Worm (Caenorhabditis elegans): ENCODE data around the gene fig-1.

The fig-1 gene

DNA sequence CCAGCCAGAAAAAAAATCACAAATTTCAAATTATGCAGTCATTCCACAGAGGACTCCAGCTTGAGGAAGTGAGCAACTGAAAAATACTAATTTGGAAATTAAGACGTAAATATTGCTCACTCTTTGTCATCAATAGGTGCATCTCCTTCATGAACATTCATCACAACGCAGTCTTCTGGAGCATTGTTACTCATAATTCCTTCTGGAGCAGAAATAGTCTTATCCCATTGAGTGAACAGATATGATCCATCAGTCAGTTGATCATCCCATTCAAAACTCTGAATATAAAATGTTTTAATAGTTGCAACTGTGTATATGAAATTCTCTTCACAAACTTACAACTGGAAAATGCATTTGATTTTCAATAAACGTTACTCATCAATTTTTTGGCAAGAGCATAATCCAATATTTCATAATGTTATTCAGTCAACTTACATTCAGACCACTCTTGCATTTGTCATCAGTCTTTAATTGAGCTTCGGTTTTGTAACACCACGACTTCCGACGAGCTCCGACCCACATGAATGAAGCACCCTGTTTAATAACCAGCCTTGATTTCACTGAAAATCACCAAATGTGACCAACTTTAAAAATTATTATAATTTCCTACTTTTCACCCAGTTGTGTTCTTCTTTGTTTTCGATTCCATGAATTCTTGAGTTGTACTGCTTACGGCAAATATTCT lies 27.4 kb downstream of the fig-1 start (continued):
- TF ChIP-seq lin-26 (GFP tag; IDR thresholded peaks at IDR 0.05): no peak; the same call in 1 of the 2 replicates
- TF ChIP-seq die-1 (tag; optimal IDR thresholded peaks at IDR 0.05): no peak
- TF ChIP-seq lin-35 (GFP tag; optimal IDR thresholded peaks at IDR 0.05): peak in 1 of 3 experiments; percentile 65
- TF ChIP-seq zim-3 (tag; optimal IDR thresholded peaks at IDR 0.05): no peak
- no peak; the same call in none of the 2 replicates for TF ChIP-seq C06A6.2 (GFP tag; conservative IDR thresholded peaks at IDR 0.05)
- peak in 1 of 2 experiments; percentile 7 for TF ChIP-seq let-607 (tag; optimal IDR thresholded peaks at IDR 0.05)
- no peak for TF ChIP-seq B0035.1 (tag; optimal IDR thresholded peaks at IDR 0.05)
- TF ChIP-seq ceh-100 (GFP tag; IDR thresholded peaks at IDR 0.05): no peak
- no peak for TF ChIP-seq F22D6.2 (tag; optimal IDR thresholded peaks at IDR 0.05)
- peak; percentile 82 for TF ChIP-seq B0336.3 (GFP tag; IDR thresholded peaks at IDR 0.05)
- no peak for TF ChIP-seq egl-18 (GFP tag; IDR thresholded peaks at IDR 0.05)
- no peak for TF ChIP-seq lir-1 (GFP tag; conservative IDR thresholded peaks at IDR 0.05)
- TF ChIP-seq bed-2 (GFP tag; IDR thresholded peaks at IDR 0.05): no peak
- TF ChIP-seq snpc-4 (GFP tag; optimal IDR thresholded peaks at IDR 0.05): no peak
- TF ChIP-seq snpc-4 (tag; optimal IDR thresholded peaks at IDR 0.05): no peak
- no peak for TF ChIP-seq dpff-1 (tag; optimal IDR thresholded peaks at IDR 0.05)
- TF ChIP-seq dox-1 (GFP tag; IDR thresholded peaks at IDR 0.05): peak; percentile 45; the same call in 1 of the 2 replicates
- TF ChIP-seq nhr-27 (tag; optimal IDR thresholded peaks at IDR 0.05): no peak
- TF ChIP-seq akir-1 (GFP tag; optimal IDR thresholded peaks at IDR 0.05): no peak
- no peak for TF ChIP-seq ztf-28 (GFP tag; IDR thresholded peaks at IDR 0.05)
- peak; percentile 40 for TF ChIP-seq athp-1 (tag; optimal IDR thresholded peaks at IDR 0.05)
- TF ChIP-seq egl-44 (GFP tag; IDR thresholded peaks at IDR 0.05): no peak
- TF ChIP-seq egrh-3 (GFP tag; IDR thresholded peaks at IDR 0.05): no peak
- TF ChIP-seq F52B5.7 (tag; optimal IDR thresholded peaks at IDR 0.05): peak; percentile 21
- no peak for TF ChIP-seq nfya-2 (GFP tag; IDR thresholded peaks at IDR 0.05)
- TF ChIP-seq zfh-2 (GFP tag; conservative IDR thresholded peaks at IDR 0.05): no peak
- TF ChIP-seq atf-7 (tag; optimal IDR thresholded peaks at IDR 0.05): no peak
- TF ChIP-seq chd-7 (tag; optimal IDR thresholded peaks at IDR 0.05): no peak
- no peak for TF ChIP-seq T07F8.4 (tag; optimal IDR thresholded peaks at IDR 0.05)
- peak; percentile 28; the same call in 1 of the 2 replicates for TF ChIP-seq madf-6 (GFP tag; IDR thresholded peaks at IDR 0.05)
- no peak for TF ChIP-seq F23B12.7 (tag; optimal IDR thresholded peaks at IDR 0.05; ENCODE audit: insufficient read depth)
- no peak for TF ChIP-seq pbrm-1 (GFP tag; IDR thresholded peaks at IDR 0.05)
- no peak for TF ChIP-seq sptf-2 (GFP tag; optimal IDR thresholded peaks at IDR 0.05)
- TF ChIP-seq lag-1 (GFP tag; IDR thresholded peaks at IDR 0.05): no peak
- no peak for TF ChIP-seq ceh-58 (GFP tag; IDR thresholded peaks at IDR 0.05)
- TF ChIP-seq B0261.1 (tag; optimal IDR thresholded peaks at IDR 0.05): no peak
- no peak for TF ChIP-seq dpl-1 (GFP tag; optimal IDR thresholded peaks at IDR 0.05)
- no peak for TF ChIP-seq lin-54 (GFP tag; optimal IDR thresholded peaks at IDR 0.05)
- no peak for TF ChIP-seq F39B2.1 (GFP tag; IDR thresholded peaks at IDR 0.05)
- no peak for TF ChIP-seq F57A8.1 (GFP tag; optimal IDR thresholded peaks at IDR 0.05)
- TF ChIP-seq let-526 (GFP tag; IDR thresholded peaks at IDR 0.05): 0 out of 2 replicates have a peak, but pooled peaks have one; percentile 19
- no peak for TF ChIP-seq attf-5 (GFP tag; optimal IDR thresholded peaks at IDR 0.05)
- TF ChIP-seq nhr-80 (tag; optimal IDR thresholded peaks at IDR 0.05): no peak
- TF ChIP-seq ztf-26 (tag; optimal IDR thresholded peaks at IDR 0.05): peak; percentile 53
- peak; percentile 79 for TF ChIP-seq ama-1 (optimal IDR thresholded peaks at IDR 0.05)
- peak in 1 of 2 experiments; percentile 33 for TF ChIP-seq ama-1 (GFP tag; optimal IDR thresholded peaks at IDR 0.05)
- TF ChIP-seq tbp1 (GFP tag; optimal IDR thresholded peaks at IDR 0.05): no peak
- TF ChIP-seq snpc-1.1 (tag; optimal IDR thresholded peaks at IDR 0.05; ENCODE audit: insufficient read depth): no peak
